Worm (Caenorhabditis elegans): ENCODE data around the gene slc-25A21.

The slc-25A21 gene

DNA sequence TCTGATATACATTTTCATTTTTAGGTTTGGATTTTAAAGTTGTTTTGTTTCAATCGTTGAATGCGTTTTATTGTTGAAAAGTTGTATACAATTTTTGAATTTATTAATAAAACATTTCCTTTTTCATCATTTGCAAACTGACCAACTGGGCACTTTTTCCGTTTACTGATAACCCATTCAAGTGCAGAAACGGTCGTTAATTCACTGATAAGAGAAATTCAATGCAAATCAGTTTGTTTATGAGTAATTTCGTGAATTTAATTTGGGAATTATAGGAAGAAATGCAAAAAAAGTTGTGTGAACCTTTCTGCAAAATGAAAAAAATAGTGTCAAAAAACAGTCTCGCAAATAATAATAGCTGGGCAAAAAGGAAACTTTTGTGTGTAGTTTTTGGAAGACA, 23.2 kb upstream of the slc-25A21 start:
- TF ChIP-seq sea-1 (GFP tag; conservative IDR thresholded peaks at IDR 0.05) (no peak), tbx-11 (GFP tag; IDR thresholded peaks at IDR 0.05) (no peak), aly-1 (tag; optimal IDR thresholded peaks at IDR 0.05) (no peak), ceh-13 (GFP tag; optimal IDR thresholded peaks at IDR 0.05) (no peak), hmg-4 (GFP tag; optimal IDR thresholded peaks at IDR 0.05) (no peak), hnd-1 (tag; optimal IDR thresholded peaks at IDR 0.05) (no peak), tra-4 (tag; optimal IDR thresholded peaks at IDR 0.05) (no peak), ama-1 (optimal IDR thresholded peaks at IDR 0.05) (no peak), hmbx-1 (tag; optimal IDR thresholded peaks at IDR 0.05) (no peak), ceh-36 (tag; optimal IDR thresholded peaks at IDR 0.05) (no peak), B0310.2 (tag; optimal IDR thresholded peaks at IDR 0.05) (no peak), ets-7 (tag; optimal IDR thresholded peaks at IDR 0.05) (no peak), scrt-1 (GFP tag; IDR thresholded peaks at IDR 0.05) (no peak), tbx-37 (GFP tag; conservative IDR thresholded peaks at IDR 0.05) (no peak)

DNA sequence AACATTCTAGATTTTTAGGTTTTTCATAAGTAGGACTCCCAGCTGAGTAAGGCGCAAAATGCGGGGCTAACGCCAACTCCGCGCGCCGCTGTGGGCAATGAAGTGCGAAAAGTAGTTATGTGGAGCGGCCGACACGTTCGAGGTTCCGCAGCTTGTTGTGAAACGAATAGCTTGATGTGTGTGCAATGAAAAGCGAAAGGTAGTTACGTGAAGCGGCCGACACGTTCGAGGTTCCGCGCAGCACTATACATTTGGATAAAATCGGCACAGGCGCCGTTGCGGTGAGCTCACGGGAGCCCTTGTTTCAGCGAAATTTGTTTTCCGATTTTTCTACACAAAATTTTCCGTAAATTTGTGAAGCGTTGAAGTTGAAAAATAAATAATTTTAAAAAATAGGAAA, 22.7 kb upstream of the slc-25A21 start:
- TF ChIP-seq hmg-4 (GFP tag; optimal IDR thresholded peaks at IDR 0.05) (no peak), hmbx-1 (tag; optimal IDR thresholded peaks at IDR 0.05) (no peak), F13C5.2 (tag; optimal IDR thresholded peaks at IDR 0.05) (no peak), tra-4 (tag; optimal IDR thresholded peaks at IDR 0.05) (no peak), flt-1 (GFP tag; IDR thresholded peaks at IDR 0.05) (no peak), B0310.2 (tag; optimal IDR thresholded peaks at IDR 0.05) (no peak), tbx-11 (GFP tag; IDR thresholded peaks at IDR 0.05) (no peak), hnd-1 (tag; optimal IDR thresholded peaks at IDR 0.05) (no peak), ama-1 (optimal IDR thresholded peaks at IDR 0.05) (no peak), ceh-13 (GFP tag; optimal IDR thresholded peaks at IDR 0.05) (no peak), ceh-36 (tag; optimal IDR thresholded peaks at IDR 0.05) (no peak), scrt-1 (GFP tag; IDR thresholded peaks at IDR 0.05) (no peak), pes-1 (GFP tag; IDR thresholded peaks at IDR 0.05) (no peak), ets-7 (tag; optimal IDR thresholded peaks at IDR 0.05) (no peak), aly-1 (tag; optimal IDR thresholded peaks at IDR 0.05) (no peak), sea-1 (GFP tag; conservative IDR thresholded peaks at IDR 0.05) (no peak)

DNA sequence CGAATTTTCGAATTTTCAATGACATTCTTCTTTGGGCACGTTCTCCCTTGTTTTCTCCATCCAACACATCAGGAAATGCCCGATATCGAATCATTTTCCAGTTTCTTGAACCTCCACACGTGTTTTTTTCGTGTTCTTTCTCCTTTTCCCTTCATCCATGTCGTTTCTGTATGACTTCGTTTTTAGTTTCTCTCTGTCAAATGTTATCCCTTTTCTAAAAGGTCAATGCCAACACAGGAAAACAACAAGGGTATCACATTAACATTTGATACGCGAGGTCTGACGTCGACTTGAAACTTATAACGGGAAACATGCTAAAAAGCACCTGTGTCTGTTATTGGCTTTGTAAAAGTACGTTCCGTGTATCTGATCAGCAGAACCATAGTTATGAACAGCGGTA, 16.8 kb upstream of the slc-25A21 start:
- TF ChIP-seq aly-1 (tag; optimal IDR thresholded peaks at IDR 0.05) (no peak), ceh-13 (GFP tag; optimal IDR thresholded peaks at IDR 0.05) (no peak), tra-4 (tag; optimal IDR thresholded peaks at IDR 0.05) (no peak), hmbx-1 (tag; optimal IDR thresholded peaks at IDR 0.05) (no peak), hnd-1 (tag; optimal IDR thresholded peaks at IDR 0.05) (no peak), pes-1 (GFP tag; IDR thresholded peaks at IDR 0.05) (no peak), F13C5.2 (tag; optimal IDR thresholded peaks at IDR 0.05) (no peak), tbx-37 (GFP tag; conservative IDR thresholded peaks at IDR 0.05) (no peak), ceh-36 (tag; optimal IDR thresholded peaks at IDR 0.05) (no peak), flt-1 (GFP tag; IDR thresholded peaks at IDR 0.05) (no peak), B0310.2 (tag; optimal IDR thresholded peaks at IDR 0.05) (no peak), sea-1 (GFP tag; conservative IDR thresholded peaks at IDR 0.05) (no peak)

DNA sequence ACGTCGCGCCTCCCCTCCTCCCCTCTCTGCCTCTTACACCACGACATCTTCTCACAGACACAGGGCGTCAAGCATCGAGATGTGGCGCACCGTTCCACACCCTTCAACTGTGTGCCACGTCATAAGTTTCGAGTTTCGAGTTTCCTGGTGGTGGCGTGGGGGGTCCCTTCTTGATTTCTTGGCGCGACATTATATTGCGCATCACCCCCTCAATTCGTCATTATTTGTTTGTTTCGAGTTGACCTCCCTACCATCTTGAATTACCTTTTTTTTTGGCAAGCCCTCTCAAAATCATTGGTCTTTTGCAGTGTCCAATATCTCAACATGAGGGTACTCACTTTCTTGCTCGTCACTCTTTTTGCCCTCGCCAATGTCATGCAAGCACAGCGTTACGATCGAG, 5.6 kb upstream of the slc-25A21 start, which contains the start of gene nlp-67:
TSS of gene nlp-67 (plus strand) at position 301 of the 400 bp plus-strand sequence.
- no peak for TF ChIP-seq F13C5.2 (tag; optimal IDR thresholded peaks at IDR 0.05)
- no peak for TF ChIP-seq ceh-13 (GFP tag; optimal IDR thresholded peaks at IDR 0.05)
- no peak for TF ChIP-seq ama-1 (optimal IDR thresholded peaks at IDR 0.05)
- TF ChIP-seq hmg-4 (GFP tag; optimal IDR thresholded peaks at IDR 0.05) = no peak

DNA sequence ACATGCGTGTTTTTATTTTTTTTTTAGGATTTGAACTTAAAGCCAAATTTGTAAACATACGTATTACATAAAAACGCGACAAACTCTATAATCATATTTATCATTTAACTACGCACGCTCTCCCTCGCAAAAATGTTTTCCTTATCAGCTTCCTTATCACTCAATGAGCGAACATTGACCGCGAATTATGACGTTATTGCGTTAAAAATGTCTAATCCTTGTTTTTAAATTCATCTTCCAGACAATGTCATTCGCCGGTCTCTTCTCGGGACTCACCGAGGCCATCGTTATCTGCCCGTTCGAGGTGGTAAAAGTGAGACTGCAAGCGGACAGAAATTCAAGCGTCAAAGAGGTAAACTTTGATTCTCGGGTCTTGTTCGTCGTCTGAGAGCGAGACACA, 2.9 kb downstream of the slc-25A21 start:
- TF ChIP-seq sea-1 (GFP tag; conservative IDR thresholded peaks at IDR 0.05) = no peak
- TF ChIP-seq hmg-4 (GFP tag; optimal IDR thresholded peaks at IDR 0.05) = no peak
- no peak for TF ChIP-seq F13C5.2 (tag; optimal IDR thresholded peaks at IDR 0.05)
- TF ChIP-seq ceh-13 (GFP tag; optimal IDR thresholded peaks at IDR 0.05) = no peak
- TF ChIP-seq tra-4 (tag; optimal IDR thresholded peaks at IDR 0.05) = no peak
- TF ChIP-seq hmbx-1 (tag; optimal IDR thresholded peaks at IDR 0.05) = no peak
- TF ChIP-seq scrt-1 (GFP tag; IDR thresholded peaks at IDR 0.05) = no peak
- TF ChIP-seq aly-1 (tag; optimal IDR thresholded peaks at IDR 0.05) = no peak
- no peak for TF ChIP-seq tbx-11 (GFP tag; IDR thresholded peaks at IDR 0.05)
- no peak for TF ChIP-seq pes-1 (GFP tag; IDR thresholded peaks at IDR 0.05)
- TF ChIP-seq ceh-36 (tag; optimal IDR thresholded peaks at IDR 0.05) = no peak
- TF ChIP-seq flt-1 (GFP tag; IDR thresholded peaks at IDR 0.05) = no peak
- TF ChIP-seq ets-7 (tag; optimal IDR thresholded peaks at IDR 0.05) = no peak
- TF ChIP-seq tbx-37 (GFP tag; conservative IDR thresholded peaks at IDR 0.05) = no peak
- TF ChIP-seq ama-1 (optimal IDR thresholded peaks at IDR 0.05) = no peak
- TF ChIP-seq B0310.2 (tag; optimal IDR thresholded peaks at IDR 0.05) = no peak
- TF ChIP-seq hnd-1 (tag; optimal IDR thresholded peaks at IDR 0.05) = no peak

DNA sequence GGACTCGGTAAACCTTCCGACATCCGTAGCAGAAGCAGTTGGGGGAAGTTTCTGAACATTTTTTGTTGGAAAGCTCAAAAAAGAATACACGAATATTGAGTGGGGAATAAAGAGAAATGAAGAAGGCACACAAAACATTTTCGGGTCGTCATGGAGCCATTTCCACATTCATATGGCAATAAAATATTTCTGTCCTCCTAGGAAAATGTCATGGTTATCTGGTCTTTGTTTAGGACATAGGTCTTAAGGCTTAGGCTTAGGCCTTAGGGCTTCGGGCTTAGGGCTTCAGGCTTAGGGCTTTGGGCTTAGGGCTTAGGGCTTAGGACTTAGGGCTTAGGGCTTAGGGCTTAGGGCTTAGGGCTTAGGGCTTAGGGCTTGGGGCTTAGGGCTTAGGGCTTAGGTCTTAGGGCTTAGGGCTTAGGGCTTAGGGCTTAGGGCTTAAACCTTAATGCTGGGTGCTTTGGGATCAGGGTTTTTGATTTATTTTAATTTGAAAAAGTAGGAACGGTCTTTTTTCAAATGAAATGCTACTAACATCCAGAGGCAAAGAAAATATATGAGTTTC, 9.6 kb downstream of the slc-25A21 start, which contains the start of gene R11.3:
TSS of gene R11.3 (minus strand) at position 51 of the 565 bp plus-strand sequence.
- TF ChIP-seq ama-1 (optimal IDR thresholded peaks at IDR 0.05) = no peak
- TF ChIP-seq scrt-1 (GFP tag; IDR thresholded peaks at IDR 0.05) = no peak
- TF ChIP-seq ceh-36 (tag; optimal IDR thresholded peaks at IDR 0.05) = peak; percentile 93
- no peak for TF ChIP-seq hmbx-1 (tag; optimal IDR thresholded peaks at IDR 0.05)
- TF ChIP-seq ets-7 (tag; optimal IDR thresholded peaks at IDR 0.05) = no peak
- TF ChIP-seq hnd-1 (tag; optimal IDR thresholded peaks at IDR 0.05) = no peak

DNA sequence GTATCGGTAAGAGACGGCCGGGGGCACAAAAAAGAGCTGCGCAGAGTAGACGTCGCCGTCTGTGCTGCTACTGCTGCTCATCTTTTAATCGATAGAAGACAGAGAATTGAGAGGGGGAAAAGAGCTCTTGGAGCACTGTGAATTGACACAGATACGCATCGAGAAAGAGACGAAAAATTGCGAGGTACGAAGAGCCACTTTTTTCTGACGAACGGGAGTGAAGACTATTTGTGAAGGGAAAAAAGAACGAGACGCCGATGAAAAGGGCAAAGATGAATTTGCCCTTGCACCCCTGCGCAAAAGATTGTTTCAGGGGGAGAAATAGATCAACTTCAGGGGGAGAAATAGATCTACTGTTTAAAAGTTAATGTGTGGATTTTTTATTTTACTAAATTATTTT, 12.6 kb downstream of the slc-25A21 start:
- no peak for TF ChIP-seq ama-1 (optimal IDR thresholded peaks at IDR 0.05)
- peak; percentile 8 for TF ChIP-seq hmg-4 (GFP tag; optimal IDR thresholded peaks at IDR 0.05)
- TF ChIP-seq scrt-1 (GFP tag; IDR thresholded peaks at IDR 0.05) = no peak
- TF ChIP-seq B0310.2 (tag; optimal IDR thresholded peaks at IDR 0.05) = no peak
- no peak for TF ChIP-seq tbx-37 (GFP tag; conservative IDR thresholded peaks at IDR 0.05)
- no peak for TF ChIP-seq aly-1 (tag; optimal IDR thresholded peaks at IDR 0.05)
- no peak for TF ChIP-seq ceh-36 (tag; optimal IDR thresholded peaks at IDR 0.05)

DNA sequence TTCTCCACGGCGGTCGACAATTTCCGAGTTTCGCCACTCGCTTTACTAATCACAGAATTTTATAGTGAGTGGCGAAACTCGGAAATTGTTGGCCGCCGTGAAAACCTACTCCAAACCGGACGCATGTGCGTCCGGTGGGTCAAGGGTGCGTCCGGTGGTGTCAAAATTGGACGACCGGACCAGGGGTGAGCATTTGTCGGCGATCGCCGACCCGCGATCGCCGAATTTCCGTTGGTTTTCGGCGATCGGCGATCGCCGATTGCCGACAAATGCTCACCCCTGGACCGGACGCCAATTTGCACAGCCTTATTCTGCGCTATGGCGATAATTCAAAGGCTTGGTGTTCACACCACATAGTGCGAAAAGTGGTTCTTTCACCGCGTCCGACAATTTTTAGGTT, 14.7 kb downstream of the slc-25A21 start:
- TF ChIP-seq scrt-1 (GFP tag; IDR thresholded peaks at IDR 0.05) (no peak), ceh-13 (GFP tag; optimal IDR thresholded peaks at IDR 0.05) (no peak), B0310.2 (tag; optimal IDR thresholded peaks at IDR 0.05) (no peak), F13C5.2 (tag; optimal IDR thresholded peaks at IDR 0.05) (no peak), tra-4 (tag; optimal IDR thresholded peaks at IDR 0.05) (no peak), tbx-11 (GFP tag; IDR thresholded peaks at IDR 0.05) (no peak), ama-1 (optimal IDR thresholded peaks at IDR 0.05) (no peak), hnd-1 (tag; optimal IDR thresholded peaks at IDR 0.05) (no peak), hmg-4 (GFP tag; optimal IDR thresholded peaks at IDR 0.05) (no peak), ets-7 (tag; optimal IDR thresholded peaks at IDR 0.05) (no peak), hmbx-1 (tag; optimal IDR thresholded peaks at IDR 0.05) (no peak)

Data from whole organism, early embryonic.